Fruit fly (Drosophila melanogaster) Kc167 (cell line): ENCODE results near the gene trh.

Source experiments
- Myc ChIP-seq: fragments of >200 bp; optimal IDR thresholded peaks from 2 replicates; lab custom pipeline; 2017; ENCODE audit warnings: missing external identifiers
- Sin3A ChIP-seq: fragments of >200 bp; optimal IDR thresholded peaks from 2 replicates; lab custom pipeline; 2018; ENCODE audit warnings: missing external identifiers
- h ChIP-seq: fragments of >200 bp; optimal IDR thresholded peaks from 3 replicates; lab custom pipeline; 2018; ENCODE audit warnings: missing external identifiers
- insv ChIP-seq: fragments of >200 bp; optimal IDR thresholded peaks from 3 replicates; lab custom pipeline; 2018; ENCODE audit warnings: missing external identifiers
- psq ChIP-seq: fragments of >200 bp; optimal IDR thresholded peaks from 2 replicates; lab custom pipeline; 2017; ENCODE audit warnings: missing external identifiers
- ttk ChIP-seq: sonication (Bioruptor generic); optimal IDR thresholded peaks from 2 replicates; lab custom pipeline; 2017; ENCODE audit warnings: missing external identifiers

DNA sequence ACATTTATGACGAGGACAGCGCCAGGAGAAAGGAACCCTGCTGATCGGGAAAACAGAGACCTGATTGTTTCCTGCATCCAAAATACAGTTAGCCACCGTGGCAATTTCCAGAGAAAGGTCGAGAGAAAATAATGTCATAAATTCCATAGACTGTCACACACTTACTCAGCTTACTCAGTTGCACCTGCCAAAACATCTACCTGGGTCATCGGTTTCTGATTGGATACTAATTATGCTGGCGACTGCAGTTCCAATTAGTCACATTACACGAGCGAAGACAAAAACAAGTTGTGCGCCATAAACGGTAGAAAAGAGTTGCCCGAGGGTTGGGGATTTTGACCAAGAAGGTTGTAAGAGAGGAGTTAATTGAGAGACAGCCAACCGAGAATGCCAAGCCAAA lies 23.9 kb upstream of the trh start:
- TF ChIP-seq Sin3A (lab: Kevin White, UChicago) (no peak), h (no peak), ttk (lab: Kevin White, UChicago) (no peak), Myc (lab: Kevin White, UChicago) (no peak), insv (no peak), psq (lab: Kevin White, UChicago) (no peak)
